Fruit fly (Drosophila melanogaster): ENCODE data around the gene Bub3.

Gene Bub3

DNA sequence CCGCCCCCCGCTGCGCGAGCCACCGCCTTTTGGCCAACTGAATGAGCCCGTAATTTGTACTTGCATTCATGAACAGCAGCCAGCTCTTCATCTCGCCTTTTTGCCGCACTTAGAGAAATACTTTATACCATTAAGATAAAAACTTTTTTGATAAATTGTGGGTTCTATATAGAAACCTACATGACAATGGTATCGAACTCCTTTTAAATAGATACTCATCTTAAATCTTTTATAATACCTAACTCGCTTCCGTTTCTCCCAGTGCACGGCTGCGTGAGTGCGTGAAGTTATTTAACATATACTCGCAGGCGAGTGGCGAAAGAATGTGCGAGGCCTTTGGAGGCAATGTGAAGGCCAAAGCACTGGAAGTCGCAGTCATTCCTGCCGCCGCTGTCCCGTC is 49.3 kb downstream of the Bub3 start:
- TF ChIP-seq Atf3 (GFP tag; optimal IDR thresholded peaks at IDR 0.05) (no peak), HHEX (GFP tag; optimal IDR thresholded peaks at IDR 0.05) (peak; percentile 24), tio (GFP tag; optimal IDR thresholded peaks at IDR 0.05) (peak; percentile 18), CG9876 (GFP tag; optimal IDR thresholded peaks at IDR 0.05) (no peak), dysf (GFP tag; IDR thresholded peaks at IDR 0.05) (peak; percentile 48; the same call in 1 of the 3 replicates), gt (GFP tag; IDR thresholded peaks at IDR 0.05) (no peak), CG7556 (GFP tag; optimal IDR thresholded peaks at IDR 0.05) (peak; percentile 43), Ada2b (GFP tag; IDR thresholded peaks at IDR 0.05) (0 out of 2 replicates have a peak, but pooled peaks have one; percentile 18), CG6854 (GFP tag; optimal IDR thresholded peaks at IDR 0.05) (peak; percentile 6), CG2120 (GFP tag; optimal IDR thresholded peaks at IDR 0.05) (peak; percentile 46), CG17385 (GFP tag; optimal IDR thresholded peaks at IDR 0.05) (peak; percentile 12), gcm2 (GFP tag; optimal IDR thresholded peaks at IDR 0.05) (no peak), CG3995 (GFP tag; optimal IDR thresholded peaks at IDR 0.05) (no peak), tgo (GFP tag; IDR thresholded peaks at IDR 0.05) (peak; percentile 35; the same call in 2 of the 3 replicates), ci (GFP tag; IDR thresholded peaks at IDR 0.05) (peak; percentile 69; the same call in 2 of the 3 replicates), CG12744 (GFP tag; optimal IDR thresholded peaks at IDR 0.05) (no peak), pnt (GFP tag; optimal IDR thresholded peaks at IDR 0.05) (no peak), CG11695 (GFP tag; IDR thresholded peaks at IDR 0.05) (peak; percentile 40; the same call in 1 of the 3 replicates), CG18619 (GFP tag; optimal IDR thresholded peaks at IDR 0.05) (peak; percentile 7), CG10366 (GFP tag; IDR thresholded peaks at IDR 0.05) (0 out of 2 replicates have a peak, but pooled peaks have one; percentile 13), Rx (GFP tag; IDR thresholded peaks at IDR 0.05) (0 out of 2 replicates have a peak, but pooled peaks have one; percentile 13), CG1024 (GFP tag; IDR thresholded peaks at IDR 0.05) (0 out of 2 replicates have a peak, but pooled peaks have one; percentile 10), CG31441 (GFP tag; IDR thresholded peaks at IDR 0.05) (peak; percentile 60), D19A (tag; optimal IDR thresholded peaks at IDR 0.05) (peak; percentile 14), Abd-B (GFP tag; optimal IDR thresholded peaks at IDR 0.05) (no peak), sc (optimal IDR thresholded peaks at IDR 0.05) (no peak), sc (GFP tag; optimal IDR thresholded peaks at IDR 0.05) (no peak), sens (GFP tag) (peak; percentile 83), CG32532 (GFP tag; IDR thresholded peaks at IDR 0.05) (peak; percentile 50; the same call in 1 of the 2 replicates), CG15514 (GFP tag; optimal IDR thresholded peaks at IDR 0.05) (peak; percentile 17), CG13424 (tag; optimal IDR thresholded peaks at IDR 0.05) (peak; percentile 41), Hmx (GFP tag; optimal IDR thresholded peaks at IDR 0.05) (no peak), CG3847 (GFP tag; IDR thresholded peaks at IDR 0.05) (0 out of 2 replicates have a peak, but pooled peaks have one; percentile 10), vvl (GFP tag; IDR thresholded peaks at IDR 0.05) (peak; percentile 38), chm (GFP tag; IDR thresholded peaks at IDR 0.05) (peak; percentile 57), BtbVII (GFP tag; optimal IDR thresholded peaks at IDR 0.05) (peak; percentile 26), CG1603 (tag; optimal IDR thresholded peaks at IDR 0.05) (peak; percentile 50), otp (GFP tag; IDR thresholded peaks at IDR 0.05) (0 out of 3 replicates have a peak, but pooled peaks have one; percentile 45), caup (GFP tag; optimal IDR thresholded peaks at IDR 0.05; ENCODE audit: severe bottlenecking) (peak; percentile 30), fd3F (GFP tag; optimal IDR thresholded peaks at IDR 0.05) (peak; percentile 10), CG10209 (GFP tag; optimal IDR thresholded peaks at IDR 0.05) (peak; percentile 15), Blimp-1 (GFP tag; optimal IDR thresholded peaks at IDR 0.05) (peak; percentile 30), grau (tag; optimal IDR thresholded peaks at IDR 0.05) (peak; percentile 45), lmd (GFP tag; IDR thresholded peaks at IDR 0.05) (peak; percentile 36; the same call in 1 of the 2 replicates), Pdp1 (GFP tag; optimal IDR thresholded peaks at IDR 0.05) (peak in 1 of 2 experiments; percentile 26), fd64A (GFP tag; optimal IDR thresholded peaks at IDR 0.05) (no peak), CG4820 (GFP tag; optimal IDR thresholded peaks at IDR 0.05) (no peak), zfh1 (GFP tag; IDR thresholded peaks at IDR 0.05) (peak; percentile 56; the same call in 2 of the 3 replicates), Dek (tag; optimal IDR thresholded peaks at IDR 0.05) (peak; percentile 15), CG10654 (GFP tag; optimal IDR thresholded peaks at IDR 0.05) (no peak), scrt (GFP tag; optimal IDR thresholded peaks at IDR 0.05) (peak; percentile 25)
